Fruit fly (Drosophila melanogaster): Measurements from ENCODE around the gene Lectin-galC1.
A peak's percentile ranks its signal among the peaks of the same experiment; 100 is the strongest.

Gene Lectin-galC1

DNA sequence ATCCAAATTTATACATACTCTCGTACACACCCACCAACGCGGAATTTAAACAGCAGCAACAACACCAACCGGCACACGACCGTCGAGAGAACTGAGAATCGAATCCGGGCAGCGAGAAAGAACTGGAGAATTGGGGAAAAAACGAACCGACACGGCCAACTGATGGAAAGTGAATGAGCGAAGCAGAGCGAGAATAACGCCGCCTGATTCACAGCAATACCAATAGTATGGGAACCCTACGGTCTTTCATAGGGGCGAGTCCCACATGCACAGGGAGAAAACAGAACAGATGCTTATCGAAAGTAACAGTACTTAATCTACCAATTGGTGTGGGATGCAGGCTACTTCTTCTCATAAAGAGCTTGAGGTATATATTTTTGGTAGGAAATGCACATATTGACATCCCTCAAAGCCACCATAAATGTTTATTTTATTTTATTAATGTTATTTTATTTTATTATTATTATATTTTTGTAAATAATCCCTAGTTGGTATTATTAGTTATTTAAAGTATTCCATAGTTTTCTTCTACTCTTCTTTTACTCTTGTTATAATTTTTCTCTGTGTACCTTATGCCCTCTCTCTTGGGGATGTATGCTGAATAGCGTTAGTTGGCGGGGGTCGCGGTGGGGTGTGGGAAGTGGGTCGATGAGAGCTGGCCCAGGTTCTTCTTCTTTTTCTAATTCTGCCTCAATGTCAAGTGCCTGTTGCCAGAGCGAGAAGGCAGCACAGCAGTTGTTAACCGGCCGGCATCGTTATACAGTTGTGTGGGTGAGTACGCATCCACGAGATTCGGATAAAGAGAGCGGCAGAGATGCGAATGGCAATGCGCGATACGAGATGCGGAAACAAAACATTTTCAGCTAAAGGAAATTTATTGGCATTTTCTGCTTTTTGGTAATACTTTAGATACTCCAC is 18.7 kb upstream of the Lectin-galC1 start, which contains the start of gene CG17544 (continued):
- TF ChIP-seq CG10267 (tag; optimal IDR thresholded peaks at IDR 0.05), result peak; percentile 83
- TF ChIP-seq lab (GFP tag; optimal IDR thresholded peaks at IDR 0.05), result peak; percentile 91
- peak; percentile 11 for TF ChIP-seq CG12219 (GFP tag; optimal IDR thresholded peaks at IDR 0.05)
- no peak for TF ChIP-seq HLH3B (GFP tag; IDR thresholded peaks at IDR 0.05)
- peak; percentile 51 for TF ChIP-seq sisA (GFP tag; IDR thresholded peaks at IDR 0.05)
- no peak for TF ChIP-seq crc (GFP tag; optimal IDR thresholded peaks at IDR 0.05)
- TF ChIP-seq Six4 (GFP tag; optimal IDR thresholded peaks at IDR 0.05), result peak; percentile 80
- TF ChIP-seq slp2 (GFP tag; optimal IDR thresholded peaks at IDR 0.05), result peak; percentile 42
- peak; percentile 33 for TF ChIP-seq CG8944 (GFP tag; optimal IDR thresholded peaks at IDR 0.05)
- TF ChIP-seq Max (GFP tag; optimal IDR thresholded peaks at IDR 0.05), result no peak
- peak; percentile 90 for TF ChIP-seq CoRest (tag; optimal IDR thresholded peaks at IDR 0.05)
- TF ChIP-seq Taf1 (GFP tag; IDR thresholded peaks at IDR 0.05), result peak; percentile 9; the same call in 1 of the 2 replicates
- peak in 1 of 2 experiments; percentile 96 for TF ChIP-seq Hr78 (GFP tag; optimal IDR thresholded peaks at IDR 0.05)
- TF ChIP-seq HLHmδ (GFP tag; optimal IDR thresholded peaks at IDR 0.05), result peak; percentile 4
- TF ChIP-seq shn (GFP tag; optimal IDR thresholded peaks at IDR 0.05), result no peak
- TF ChIP-seq CG6175 (GFP tag; IDR thresholded peaks at IDR 0.05), result peak; percentile 49; the same call in 1 of the 3 replicates
- TF ChIP-seq CG12071 (GFP tag; optimal IDR thresholded peaks at IDR 0.05), result peak; percentile 35
- no peak for TF ChIP-seq eyg (GFP tag; optimal IDR thresholded peaks at IDR 0.05)
- TF ChIP-seq CG8478 (optimal IDR thresholded peaks at IDR 0.05), result no peak
- TF ChIP-seq dysf (GFP tag; IDR thresholded peaks at IDR 0.05), result peak; percentile 72
- no peak for TF ChIP-seq hkb (optimal IDR thresholded peaks at IDR 0.05)
- no peak; the same call in none of the 2 replicates for TF ChIP-seq hkb (GFP tag; IDR thresholded peaks at IDR 0.05)
- peak; percentile 81 for TF ChIP-seq CG13296 (GFP tag; optimal IDR thresholded peaks at IDR 0.05)
- peak; percentile 54 for TF ChIP-seq ssp (GFP tag; IDR thresholded peaks at IDR 0.05)
- no peak for TF ChIP-seq corto (GFP tag; optimal IDR thresholded peaks at IDR 0.05)
- TF ChIP-seq CG7786 (GFP tag; optimal IDR thresholded peaks at IDR 0.05), result peak; percentile 31
- TF ChIP-seq rib (GFP tag; IDR thresholded peaks at IDR 0.05), result peak; percentile 66; the same call in 1 of the 2 replicates
- TF ChIP-seq nau (GFP tag; optimal IDR thresholded peaks at IDR 0.05), result peak; percentile 70
- no peak for TF ChIP-seq pan (optimal IDR thresholded peaks at IDR 0.05)
- peak in 1 of 2 experiments; percentile 46 for TF ChIP-seq pan (GFP tag; optimal IDR thresholded peaks at IDR 0.05 in 1 of 2, IDR thresholded peaks at IDR 0.05 in 1 of 2)
- TF ChIP-seq Meics (GFP tag; optimal IDR thresholded peaks at IDR 0.05), result peak; percentile 88
- TF ChIP-seq Blimp-1 (GFP tag; optimal IDR thresholded peaks at IDR 0.05), result peak; percentile 69
- TF ChIP-seq CG30020 (tag; optimal IDR thresholded peaks at IDR 0.05), result peak; percentile 49
- TF ChIP-seq ems (GFP tag; optimal IDR thresholded peaks at IDR 0.05), result no peak
- peak; percentile 54 for TF ChIP-seq kay (GFP tag; optimal IDR thresholded peaks at IDR 0.05)
- peak; percentile 33 to 73 for TF ChIP-seq dpn (GFP tag; optimal IDR thresholded peaks at IDR 0.05)
- no peak for TF ChIP-seq CG10565 (GFP tag; optimal IDR thresholded peaks at IDR 0.05)
- TF ChIP-seq sd (tag; optimal IDR thresholded peaks at IDR 0.05), result peak; percentile 75
- peak; percentile 68 for TF ChIP-seq CG8388 (GFP tag; optimal IDR thresholded peaks at IDR 0.05)
- TF ChIP-seq Hr3 (GFP tag; optimal IDR thresholded peaks at IDR 0.05), result peak; percentile 86
- no peak for TF ChIP-seq sna (GFP tag; IDR thresholded peaks at IDR 0.05; ENCODE audit: partially characterized antibody)
- no peak for TF ChIP-seq Mad (GFP tag; optimal IDR thresholded peaks at IDR 0.05)
- peak; percentile 99 for TF ChIP-seq CG34422 (GFP tag; IDR thresholded peaks at IDR 0.05)
- peak; percentile 49 for TF ChIP-seq tin (GFP tag; optimal IDR thresholded peaks at IDR 0.05)
- TF ChIP-seq bcd (GFP tag; optimal IDR thresholded peaks at IDR 0.05), result peak; percentile 80
- TF ChIP-seq CG34376 (GFP tag; optimal IDR thresholded peaks at IDR 0.05), result peak; percentile 31
- no peak for TF ChIP-seq CG42726 (GFP tag; IDR thresholded peaks at IDR 0.05; ENCODE audit: partially characterized antibody)
- no peak for TF ChIP-seq lov (optimal IDR thresholded peaks at IDR 0.05)
- no peak for TF ChIP-seq lov (GFP tag; IDR thresholded peaks at IDR 0.05)

Measured in whole organism, embryonic.